Fruit fly (Drosophila melanogaster) whole organism, embryonic: ENCODE measurements around the gene Twdlalpha.

Experiments
- Bgb ChIP-seq: fragments of 200-800 bp; sonication (Bioruptor generic); IDR thresholded peaks from 2 replicates; pipeline ENCODE4 v1.3.6; 2022; ENCODE audit warnings: missing biosample characterization, missing genetic modification characterization; ENCODE audit not compliant: partially characterized antibody
- CG1024 ChIP-seq: fragments of 200-800 bp; sonication (Bioruptor generic); IDR thresholded peaks from 2 replicates; pipeline ENCODE4 v1.3.6; 2022; ENCODE audit warnings: missing biosample characterization, missing genetic modification characterization
- CG10462 ChIP-seq: fragments of 200-800 bp; sonication (Bioruptor generic); optimal IDR thresholded peaks from 2 replicates; lab custom pipeline; 2016; ENCODE audit warnings: missing biosample characterization, missing genetic modification characterization
- CG10654 ChIP-seq: fragments of 200-800 bp; sonication (Bioruptor generic); optimal IDR thresholded peaks from 2 replicates; lab custom pipeline; 2016; ENCODE audit warnings: missing biosample characterization, missing genetic modification characterization
- CG11085 ChIP-seq: fragments of 200-800 bp; sonication (Bioruptor generic); IDR thresholded peaks from 2 replicates; pipeline ENCODE4 v1.3.6; 2022; ENCODE audit warnings: missing biosample characterization, missing genetic modification characterization
- CG11695 ChIP-seq: fragments of 200-800 bp; sonication (Bioruptor generic); IDR thresholded peaks from 3 replicates; pipeline ENCODE4 v1.3.6; 2022; ENCODE audit warnings: missing biosample characterization, missing genetic modification characterization
- CG11723 ChIP-seq: fragments of 200-800 bp; sonication (Bioruptor generic); optimal IDR thresholded peaks from 2 replicates; lab custom pipeline; 2017; ENCODE audit warnings: missing biosample characterization, mild to moderate bottlenecking, missing genetic modification characterization
- CG12659 ChIP-seq: fragments of 200-800 bp; sonication (Bioruptor generic); optimal IDR thresholded peaks from 3 replicates; lab custom pipeline; 2017; ENCODE audit warnings: mild to moderate bottlenecking, missing biosample characterization, missing genetic modification reagents, missing genetic modification characterization
- CG13624 ChIP-seq: fragments of 200-800 bp; sonication (Bioruptor generic); optimal IDR thresholded peaks from 2 replicates; lab custom pipeline; 2016; ENCODE audit warnings: missing biosample characterization, missing genetic modification characterization
- CG15601 ChIP-seq: fragments of 200-800 bp; sonication (Bioruptor generic); optimal IDR thresholded peaks from 3 replicates; lab custom pipeline; 2019; ENCODE audit warnings: missing biosample characterization, mild to moderate bottlenecking, missing genetic modification characterization, moderate library complexity
- CG17359 ChIP-seq: fragments of 200-800 bp; sonication (Bioruptor generic); optimal IDR thresholded peaks from 3 replicates; lab custom pipeline; 2018; ENCODE audit warnings: missing biosample characterization, mild to moderate bottlenecking, missing genetic modification characterization, moderate library complexity
- CG17612 ChIP-seq: fragments of 200-800 bp; sonication (Bioruptor generic); IDR thresholded peaks from 2 replicates; pipeline ENCODE4 v1.3.6; 2022; ENCODE audit warnings: missing biosample characterization, missing genetic modification characterization
- CG18476 ChIP-seq: fragments of 200-800 bp; sonication (Bioruptor generic); optimal IDR thresholded peaks from 2 replicates; lab custom pipeline; 2016; ENCODE audit warnings: missing biosample characterization, mild to moderate bottlenecking, missing genetic modification characterization
- CG18599 ChIP-seq: fragments of 200-800 bp; sonication (Bioruptor generic); optimal IDR thresholded peaks from 3 replicates; lab custom pipeline; 2017; ENCODE audit warnings: missing biosample characterization, missing genetic modification characterization, mild to moderate bottlenecking, moderate library complexity, missing genetic modification reagents
- CG2199 ChIP-seq: fragments of 200-800 bp; sonication (Bioruptor generic); IDR thresholded peaks from 3 replicates; pipeline ENCODE4 v1.3.6; 2022; ENCODE audit warnings: missing biosample characterization, missing genetic modification characterization
- CG32772 ChIP-seq: fragments of 200-800 bp; sonication (Bioruptor generic); IDR thresholded peaks from 2 replicates; pipeline ENCODE4 v1.3.6; 2022; ENCODE audit warnings: missing biosample characterization, missing genetic modification characterization
- CG34376 ChIP-seq: fragments of 200-800 bp; sonication (Bioruptor generic); optimal IDR thresholded peaks from 2 replicates; lab custom pipeline; 2018; ENCODE audit warnings: missing biosample characterization, mild to moderate bottlenecking, missing genetic modification characterization
- CG43689 ChIP-seq: fragments of 200-800 bp; sonication (Bioruptor generic); IDR thresholded peaks from 2 replicates; pipeline ENCODE4 v1.3.6; 2022; ENCODE audit warnings: missing biosample characterization, missing genetic modification characterization
- CG6254 ChIP-seq: fragments of 200-800 bp; sonication (Bioruptor generic); optimal IDR thresholded peaks from 3 replicates; lab custom pipeline; 2017; ENCODE audit warnings: mild to moderate bottlenecking, missing biosample characterization, missing genetic modification reagents, missing genetic modification characterization
- CG7556 ChIP-seq: fragments of 200-800 bp; sonication (Bioruptor generic); optimal IDR thresholded peaks from 2 replicates; lab custom pipeline; 2017; ENCODE audit warnings: missing biosample characterization, mild to moderate bottlenecking, missing genetic modification characterization
- CG8388 ChIP-seq: fragments of 200-800 bp; sonication (Bioruptor generic); optimal IDR thresholded peaks from 2 replicates; lab custom pipeline; 2019; ENCODE audit warnings: missing biosample characterization, mild to moderate bottlenecking, missing genetic modification characterization, moderate library complexity
- CG8765 ChIP-seq: fragments of 200-800 bp; sonication (Bioruptor generic); IDR thresholded peaks from 2 replicates; pipeline ENCODE4 v1.3.6; 2022; ENCODE audit warnings: missing biosample characterization, missing genetic modification characterization
- D19A ChIP-seq: fragments of 200-800 bp; optimal IDR thresholded peaks from 3 replicates; lab custom pipeline; 2019; ENCODE audit warnings: missing biosample characterization, mild to moderate bottlenecking, missing genetic modification characterization, moderate library complexity
- HLH54F ChIP-seq: fragments of 200-800 bp; sonication (Bioruptor generic); optimal IDR thresholded peaks from 3 replicates; lab custom pipeline; 2016; ENCODE audit warnings: missing biosample characterization, missing genetic modification characterization
- HLHmδ ChIP-seq: fragments of 200-800 bp; sonication (Bioruptor generic); optimal IDR thresholded peaks from 2 replicates; lab custom pipeline; 2018; ENCODE audit warnings: missing biosample characterization, mild to moderate bottlenecking, missing genetic modification characterization, moderate library complexity
- Hr3 ChIP-seq: fragments of 200-800 bp; sonication (Bioruptor generic); optimal IDR thresholded peaks from 3 replicates; lab custom pipeline; 2016; ENCODE audit warnings: missing biosample characterization, missing genetic modification characterization
- Max ChIP-seq: fragments of 200-800 bp; sonication (Bioruptor generic); optimal IDR thresholded peaks from 2 replicates; lab custom pipeline; 2016; ENCODE audit warnings: missing biosample characterization, mild to moderate bottlenecking, missing genetic modification characterization
- Mrtf ChIP-seq: fragments of 200-800 bp; sonication (Bioruptor generic); IDR thresholded peaks from 3 replicates; pipeline ENCODE4 v1.3.6; 2022; ENCODE audit warnings: missing biosample characterization, missing genetic modification characterization
- NFAT ChIP-seq: fragments of 200-800 bp; sonication (Bioruptor generic); IDR thresholded peaks from 2 replicates; pipeline ENCODE4 v1.3.6; 2022; ENCODE audit warnings: missing biosample characterization, missing genetic modification characterization
- NK7.1 ChIP-seq: fragments of 200-800 bp; sonication (Bioruptor generic); optimal IDR thresholded peaks from 3 replicates; lab custom pipeline; 2016; ENCODE audit warnings: missing biosample characterization, missing genetic modification characterization
- Side ChIP-seq: fragments of 200-800 bp; sonication (Bioruptor generic); optimal IDR thresholded peaks from 2 replicates; lab custom pipeline; 2016; ENCODE audit warnings: missing biosample characterization, missing genetic modification characterization
- Six4 ChIP-seq: fragments of 200-800 bp; sonication (Bioruptor generic); optimal IDR thresholded peaks from 2 replicates; lab custom pipeline; 2016; ENCODE audit warnings: missing biosample characterization, missing genetic modification characterization
- Stat92E ChIP-seq, 3 experiments: fragments of >200 bp in 2 of 3; fragments of 200-800 bp in 1 of 3; sonication (Bioruptor generic) in 1 of 3; optimal IDR thresholded peaks; 2 replicates each; lab custom pipeline; 2017 to 2019; ENCODE audit warnings: missing biosample characterization in 3 of 3, missing genetic modification characterization in 3 of 3, mild to moderate bottlenecking in 1 of 3, moderate library complexity in 1 of 3
- al ChIP-seq: fragments of 200-800 bp; sonication (Bioruptor generic); IDR thresholded peaks from 2 replicates; pipeline ENCODE4 v1.3.6; 2022; ENCODE audit warnings: missing biosample characterization, missing genetic modification characterization
- btn ChIP-seq: fragments of 200-800 bp; sonication (Bioruptor generic); optimal IDR thresholded peaks from 2 replicates; lab custom pipeline; 2016; ENCODE audit warnings: missing biosample characterization, missing genetic modification characterization
- cas ChIP-seq: fragments of 200-800 bp; sonication (Bioruptor generic); IDR thresholded peaks from 2 replicates; pipeline ENCODE4 v1.3.6; 2022; ENCODE audit warnings: missing biosample characterization, missing genetic modification characterization
- caup ChIP-seq: fragments of 200-800 bp; sonication (Bioruptor generic); optimal IDR thresholded peaks from 3 replicates; lab custom pipeline; 2017; ENCODE audit warnings: missing biosample characterization, mild to moderate bottlenecking, missing genetic modification characterization, moderate library complexity; ENCODE audit not compliant: severe bottlenecking
- corto ChIP-seq: fragments of 200-800 bp; sonication (Bioruptor generic); optimal IDR thresholded peaks from 2 replicates; lab custom pipeline; 2016; ENCODE audit warnings: missing biosample characterization, mild to moderate bottlenecking, missing genetic modification characterization, moderate library complexity
- ems ChIP-seq: fragments of 200-800 bp; sonication (Bioruptor generic); optimal IDR thresholded peaks from 3 replicates; lab custom pipeline; 2016; ENCODE audit warnings: missing biosample characterization, missing genetic modification characterization
- fd3F ChIP-seq: fragments of 200-800 bp; sonication (Bioruptor generic); optimal IDR thresholded peaks from 2 replicates; lab custom pipeline; 2018; ENCODE audit warnings: missing biosample characterization, mild to moderate bottlenecking, missing genetic modification characterization, moderate library complexity
- ftz-f1 ChIP-seq: fragments of 200-800 bp; sonication (Bioruptor generic); optimal IDR thresholded peaks from 2 replicates; lab custom pipeline; 2016; ENCODE audit warnings: missing biosample characterization, missing genetic modification characterization
- gsb ChIP-seq: fragments of 200-800 bp; sonication (Bioruptor generic); IDR thresholded peaks from 2 replicates; pipeline ENCODE4 v1.3.6; 2022; ENCODE audit warnings: missing biosample characterization, missing genetic modification characterization
- gsb-n ChIP-seq: fragments of 200-800 bp; sonication (Bioruptor generic); optimal IDR thresholded peaks from 3 replicates; lab custom pipeline; 2018; ENCODE audit warnings: missing biosample characterization, mild to moderate bottlenecking, missing genetic modification characterization
- ken ChIP-seq: fragments of 200-800 bp; sonication (Bioruptor generic); IDR thresholded peaks from 3 replicates; pipeline ENCODE4 v1.3.6; 2022; ENCODE audit warnings: missing biosample characterization, missing genetic modification characterization
- nerfin-1 ChIP-seq: fragments of 200-800 bp; sonication (Bioruptor generic); optimal IDR thresholded peaks from 3 replicates; lab custom pipeline; 2019; ENCODE audit warnings: missing biosample characterization, mild to moderate bottlenecking, missing genetic modification characterization, moderate library complexity
- pfk ChIP-seq: fragments of 200-800 bp; sonication (Bioruptor generic); optimal IDR thresholded peaks from 2 replicates; lab custom pipeline; 2018; ENCODE audit warnings: missing biosample characterization, mild to moderate bottlenecking, missing genetic modification characterization, moderate library complexity
- ro ChIP-seq: fragments of 200-800 bp; sonication (Bioruptor generic); IDR thresholded peaks from 2 replicates; pipeline ENCODE4 v1.3.6; 2022; ENCODE audit warnings: missing biosample characterization, missing genetic modification characterization
- sna ChIP-seq: fragments of 200-800 bp; sonication (Bioruptor generic); IDR thresholded peaks from 2 replicates; pipeline ENCODE4 v1.3.6; 2022; ENCODE audit warnings: missing biosample characterization, missing genetic modification characterization; ENCODE audit not compliant: partially characterized antibody
- ssp ChIP-seq: fragments of 200-800 bp; sonication (Bioruptor generic); IDR thresholded peaks from 2 replicates; pipeline ENCODE4 v1.3.6; 2022; ENCODE audit warnings: missing biosample characterization, missing genetic modification characterization
- yki ChIP-seq: fragments of >200 bp; optimal IDR thresholded peaks from 3 replicates; lab custom pipeline; 2018

Twdlalpha gene

DNA sequence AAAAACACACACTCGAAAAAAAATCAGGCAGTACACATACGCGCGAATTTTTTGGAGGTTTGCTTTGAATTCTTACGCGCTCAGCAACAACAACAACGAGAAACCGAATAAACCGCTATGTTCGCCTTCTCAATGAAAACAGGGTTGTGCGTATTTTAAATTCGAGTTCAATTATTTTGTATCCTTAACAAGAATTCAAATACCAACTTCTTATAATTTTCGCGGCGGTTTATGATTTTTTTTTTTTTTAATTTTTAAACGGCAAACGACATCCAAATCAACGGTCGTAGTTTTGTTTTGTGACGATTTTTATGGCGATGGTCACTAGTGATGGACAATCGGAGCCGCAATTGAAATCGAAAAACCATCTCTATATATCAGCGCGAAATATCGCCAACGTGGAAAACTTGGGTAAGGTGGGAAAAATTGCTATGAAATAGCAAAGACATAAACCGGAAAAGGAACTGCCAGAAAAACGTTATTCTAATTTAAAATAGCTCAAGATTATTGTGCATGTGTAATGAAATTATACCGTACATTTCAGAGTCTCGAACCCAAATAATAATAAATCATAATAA lies 9.0 kb downstream of the Twdlalpha start, which contains the start of gene goe (continued):
- peak; percentile 72 for TF ChIP-seq gsb-n (tag; lab: Kevin White, UChicago)
- peak; percentile 78 for TF ChIP-seq al (GFP tag; lab: Robert Waterston, UW)
- peak; percentile 70 for TF ChIP-seq ftz-f1 (GFP tag; lab: Kevin White, UChicago)
- TF ChIP-seq CG6254 (GFP tag; lab: Kevin White, UChicago) = no peak
- 0 out of 2 replicates have a peak, but pooled peaks have one; percentile 27 for TF ChIP-seq gsb (GFP tag; lab: Robert Waterston, UW)
- TF ChIP-seq fd3F (GFP tag; lab: Kevin White, UChicago) = peak; percentile 39
- TF ChIP-seq cas = no peak; the same call in 1 of the 2 replicates
- TF ChIP-seq ken (GFP tag; lab: Robert Waterston, UW) = peak; percentile 88
- TF ChIP-seq btn = peak; percentile 57
- no peak for TF ChIP-seq yki (lab: Kevin White, UChicago)
- peak; percentile 86 for TF ChIP-seq CG11085
- TF ChIP-seq pfk (GFP tag; lab: Kevin White, UChicago) = peak; percentile 49
- peak; percentile 64 for TF ChIP-seq CG11723 (GFP tag; lab: Kevin White, UChicago)
- peak; percentile 29; the same call in 1 of the 3 replicates for TF ChIP-seq CG11695
- TF ChIP-seq CG2199 (GFP tag; lab: Robert Waterston, UW) = peak; percentile 81
- peak; percentile 34 for TF ChIP-seq CG7556 (GFP tag; lab: Kevin White, UChicago)
- TF ChIP-seq CG10462 (GFP tag; lab: Kevin White, UChicago) = peak; percentile 68
- peak; percentile 37 for TF ChIP-seq Max
- TF ChIP-seq NK7.1 (GFP tag; lab: Kevin White, UChicago) = peak; percentile 70
- TF ChIP-seq D19A (tag; lab: Kevin White, UChicago) = no peak
- TF ChIP-seq CG43689 (GFP tag; lab: Robert Waterston, UW) = peak; percentile 74
- peak; percentile 97 for TF ChIP-seq Bgb (GFP tag; lab: Robert Waterston, UW)
- peak; percentile 73 for TF ChIP-seq CG18599 (GFP tag; lab: Kevin White, UChicago)
- TF ChIP-seq CG17359 (tag; lab: Kevin White, UChicago) = peak; percentile 53
- TF ChIP-seq sna (GFP tag; lab: Robert Waterston, UW) = peak; percentile 79; the same call in 1 of the 2 replicates
- TF ChIP-seq Stat92E (GFP tag; optimal IDR thresholded peaks at IDR 0.05; lab: Kevin White, UChicago) = peak in 1 of 3 experiments; percentile 39
- TF ChIP-seq CG8388 = peak; percentile 64
- peak; percentile 91 for TF ChIP-seq NFAT (GFP tag; lab: Robert Waterston, UW)
- TF ChIP-seq caup (GFP tag; lab: Kevin White, UChicago) = peak; percentile 83
- TF ChIP-seq ssp (GFP tag; lab: Robert Waterston, UW) = peak; percentile 63
- peak; percentile 67 for TF ChIP-seq Hr3 (GFP tag; lab: Kevin White, UChicago)
- TF ChIP-seq CG1024 (GFP tag; lab: Robert Waterston, UW) = peak; percentile 57
- peak; percentile 90 for TF ChIP-seq CG12659 (GFP tag; lab: Kevin White, UChicago)
- TF ChIP-seq CG17612 (GFP tag; lab: Robert Waterston, UW) = peak; percentile 60; the same call in 1 of the 2 replicates
- TF ChIP-seq CG13624 (GFP tag; lab: Kevin White, UChicago) = peak; percentile 92
- TF ChIP-seq CG18476 (GFP tag; lab: Kevin White, UChicago) = no peak
- TF ChIP-seq HLHmδ (GFP tag; lab: Kevin White, UChicago) = no peak
- TF ChIP-seq CG15601 (tag; lab: Kevin White, UChicago) = peak; percentile 85
- TF ChIP-seq CG8765 (GFP tag; lab: Robert Waterston, UW) = peak; percentile 63
- peak; percentile 83 for TF ChIP-seq HLH54F (GFP tag; lab: Kevin White, UChicago)
- TF ChIP-seq Side (GFP tag; lab: Kevin White, UChicago) = peak; percentile 87
- TF ChIP-seq CG34376 (GFP tag; lab: Kevin White, UChicago) = peak; percentile 75
- peak; percentile 64 for TF ChIP-seq ems (GFP tag; lab: Kevin White, UChicago)
- peak; percentile 74 for TF ChIP-seq CG10654 (GFP tag; lab: Kevin White, UChicago)
- no peak for TF ChIP-seq nerfin-1
- peak; percentile 74 for TF ChIP-seq Mrtf (GFP tag; lab: Robert Waterston, UW)
- TF ChIP-seq CG32772 (GFP tag; lab: Robert Waterston, UW) = peak; percentile 70
- TF ChIP-seq ro (GFP tag; lab: Robert Waterston, UW) = peak; percentile 19; the same call in 1 of the 2 replicates
- peak; percentile 41 for TF ChIP-seq corto (GFP tag; lab: Kevin White, UChicago)
- peak; percentile 40 for TF ChIP-seq Six4 (GFP tag; lab: Kevin White, UChicago)
